Fruit fly (Drosophila melanogaster) whole organism, embryonic: Measurements from ENCODE around the gene unk.
A peak's percentile ranks its signal among the peaks of the same experiment; 100 is the strongest.

Source experiments
- Abd-B ChIP-seq: fragments of 200-800 bp; sonication (Bioruptor generic); optimal IDR thresholded peaks from 2 replicates; lab custom pipeline; 2018; ENCODE audit warnings: missing biosample characterization, mild to moderate bottlenecking, missing genetic modification characterization, moderate library complexity
- B-H1 ChIP-seq: fragments of 200-800 bp; sonication (Bioruptor generic); IDR thresholded peaks from 3 replicates; pipeline ENCODE4 v1.3.6; 2022; ENCODE audit warnings: missing biosample characterization, missing genetic modification characterization
- BEAF-32 ChIP-seq: fragments of 200-800 bp; sonication (Bioruptor generic); optimal IDR thresholded peaks from 3 replicates; lab custom pipeline; 2017; ENCODE audit warnings: missing biosample characterization, missing genetic modification characterization, mild to moderate bottlenecking, moderate library complexity, missing genetic modification reagents
- CG10321 ChIP-seq: fragments of 200-800 bp; sonication (Bioruptor generic); IDR thresholded peaks from 2 replicates; pipeline ENCODE4 v1.3.6; 2022; ENCODE audit warnings: missing biosample characterization, missing genetic modification characterization
- CG10959 ChIP-seq: fragments of 200-800 bp; sonication (Bioruptor generic); IDR thresholded peaks from 2 replicates; pipeline ENCODE4 v1.3.6; 2022; ENCODE audit warnings: missing biosample characterization, missing genetic modification characterization
- CG11560 ChIP-seq: fragments of 200-800 bp; sonication (Bioruptor generic); IDR thresholded peaks from 3 replicates; pipeline ENCODE4 v1.3.6; 2022; ENCODE audit warnings: missing biosample characterization, missing genetic modification characterization
- CG12219 ChIP-seq: fragments of 200-800 bp; sonication (Bioruptor generic); optimal IDR thresholded peaks from 3 replicates; lab custom pipeline; 2018; ENCODE audit warnings: missing biosample characterization, mild to moderate bottlenecking, missing genetic modification characterization
- CG15479 ChIP-seq: fragments of 200-800 bp; sonication (Bioruptor generic); optimal IDR thresholded peaks from 3 replicates; lab custom pipeline; 2019; ENCODE audit warnings: missing biosample characterization, mild to moderate bottlenecking, missing genetic modification characterization, moderate library complexity
- CG17568 ChIP-seq: fragments of 200-800 bp; sonication (Bioruptor generic); optimal IDR thresholded peaks from 2 replicates; lab custom pipeline; 2018; ENCODE audit warnings: missing biosample characterization, mild to moderate bottlenecking, missing genetic modification characterization, moderate library complexity
- CG18011 ChIP-seq: fragments of 200-800 bp; sonication (Bioruptor generic); optimal IDR thresholded peaks from 2 replicates; lab custom pipeline; 2017; ENCODE audit warnings: missing biosample characterization, missing genetic modification characterization, mild to moderate bottlenecking, moderate library complexity, missing genotype
- CG30431 ChIP-seq: fragments of 200-800 bp; sonication (Bioruptor generic); optimal IDR thresholded peaks from 2 replicates; lab custom pipeline; 2017; ENCODE audit warnings: missing biosample characterization, missing genetic modification characterization
- CG31388 ChIP-seq: fragments of 200-800 bp; sonication (Bioruptor generic); optimal IDR thresholded peaks from 2 replicates; lab custom pipeline; 2016; ENCODE audit warnings: missing biosample characterization, missing genetic modification characterization
- CG34376 ChIP-seq: fragments of 200-800 bp; sonication (Bioruptor generic); optimal IDR thresholded peaks from 2 replicates; lab custom pipeline; 2018; ENCODE audit warnings: missing biosample characterization, mild to moderate bottlenecking, missing genetic modification characterization
- CG4617 ChIP-seq: fragments of 200-800 bp; sonication (Bioruptor generic); optimal IDR thresholded peaks from 3 replicates; lab custom pipeline; 2016; ENCODE audit warnings: missing biosample characterization, missing genetic modification characterization, borderline replicate concordance
- CG4707 ChIP-seq: fragments of 200-800 bp; sonication (Bioruptor generic); optimal IDR thresholded peaks from 2 replicates; lab custom pipeline; 2018; ENCODE audit warnings: missing biosample characterization, mild to moderate bottlenecking, missing genetic modification characterization, moderate library complexity
- CG6765 ChIP-seq: fragments of 200-800 bp; sonication (Bioruptor generic); optimal IDR thresholded peaks from 3 replicates; lab custom pipeline; 2017; ENCODE audit warnings: missing biosample characterization, mild to moderate bottlenecking, missing genetic modification characterization
- CG6854 ChIP-seq: fragments of 200-800 bp; sonication (Bioruptor generic); optimal IDR thresholded peaks from 3 replicates; lab custom pipeline; 2017; ENCODE audit warnings: missing biosample characterization, mild to moderate bottlenecking, missing genetic modification characterization
- CG8765 ChIP-seq: fragments of 200-800 bp; sonication (Bioruptor generic); IDR thresholded peaks from 2 replicates; pipeline ENCODE4 v1.3.6; 2022; ENCODE audit warnings: missing biosample characterization, missing genetic modification characterization
- CG9932 ChIP-seq: fragments of 200-800 bp; sonication (Bioruptor generic); IDR thresholded peaks from 2 replicates; pipeline ENCODE4 v1.3.6; 2022; ENCODE audit warnings: missing biosample characterization, missing genetic modification characterization
- CHES-1-like ChIP-seq: fragments of 200-800 bp; sonication (Bioruptor generic); optimal IDR thresholded peaks from 2 replicates; lab custom pipeline; 2016; ENCODE audit warnings: missing biosample characterization, missing genetic modification characterization
- Camta ChIP-seq: fragments of 200-800 bp; sonication (Bioruptor generic); optimal IDR thresholded peaks from 2 replicates; lab custom pipeline; 2016; ENCODE audit warnings: missing biosample characterization, missing genetic modification characterization
- D19B ChIP-seq: fragments of 200-800 bp; sonication (Bioruptor generic); optimal IDR thresholded peaks from 2 replicates; lab custom pipeline; 2017; ENCODE audit warnings: missing biosample characterization, mild to moderate bottlenecking, missing genetic modification characterization
- E2f1 ChIP-seq: fragments of 200-800 bp; sonication (Bioruptor generic); IDR thresholded peaks from 2 replicates; pipeline ENCODE4 v1.3.6; 2022; ENCODE audit warnings: missing biosample characterization, missing genetic modification characterization
- Elba2 ChIP-seq: fragments of 200-800 bp; sonication (Bioruptor generic); optimal IDR thresholded peaks from 3 replicates; lab custom pipeline; 2016; ENCODE audit warnings: missing biosample characterization, missing genetic modification characterization
- H2.0 ChIP-seq: fragments of 200-800 bp; sonication (Bioruptor generic); IDR thresholded peaks from 2 replicates; pipeline ENCODE4 v1.3.6; 2022; ENCODE audit warnings: missing biosample characterization, missing genetic modification characterization
- HHEX ChIP-seq: fragments of 200-800 bp; sonication (Bioruptor generic); optimal IDR thresholded peaks from 3 replicates; lab custom pipeline; 2017; ENCODE audit warnings: missing biosample characterization, mild to moderate bottlenecking, missing genetic modification characterization, missing genetic modification reagents
- HLH54F ChIP-seq: fragments of 200-800 bp; sonication (Bioruptor generic); optimal IDR thresholded peaks from 3 replicates; lab custom pipeline; 2016; ENCODE audit warnings: missing biosample characterization, missing genetic modification characterization
- Oli ChIP-seq: fragments of 200-800 bp; sonication (Bioruptor generic); optimal IDR thresholded peaks from 2 replicates; lab custom pipeline; 2018; ENCODE audit warnings: missing biosample characterization, mild to moderate bottlenecking, missing genetic modification characterization, moderate library complexity
- Sox102F ChIP-seq: fragments of 200-800 bp; sonication (Bioruptor generic); optimal IDR thresholded peaks from 2 replicates; lab custom pipeline; 2018; ENCODE audit warnings: missing biosample characterization, mild to moderate bottlenecking, missing genetic modification characterization, moderate library complexity
- Tbp ChIP-seq: fragments of >200 bp; optimal IDR thresholded peaks from 2 replicates; lab custom pipeline; 2018; ENCODE audit warnings: missing biosample characterization, missing genetic modification characterization
- croc ChIP-seq: fragments of 200-800 bp; sonication (Bioruptor generic); conservative IDR thresholded peaks from 3 replicates; pipeline ENCODE4 v1.3.6; 2022; ENCODE audit warnings: missing biosample characterization, missing genetic modification characterization
- cwo ChIP-seq: fragments of 200-800 bp; sonication (Bioruptor generic); optimal IDR thresholded peaks from 3 replicates; lab custom pipeline; 2017; ENCODE audit warnings: missing biosample characterization, missing genetic modification characterization, mild to moderate bottlenecking, moderate library complexity, missing genetic modification reagents
- ftz-f1 ChIP-seq: fragments of 200-800 bp; sonication (Bioruptor generic); optimal IDR thresholded peaks from 2 replicates; lab custom pipeline; 2016; ENCODE audit warnings: missing biosample characterization, missing genetic modification characterization
- gce ChIP-seq: fragments of 200-800 bp; sonication (Bioruptor generic); IDR thresholded peaks from 3 replicates; pipeline ENCODE4 v1.3.6; 2022; ENCODE audit warnings: missing biosample characterization, missing genetic modification characterization
- gem ChIP-seq: fragments of 200-800 bp; sonication (Bioruptor generic); optimal IDR thresholded peaks from 2 replicates; lab custom pipeline; 2019; ENCODE audit warnings: missing biosample characterization, mild to moderate bottlenecking, missing genetic modification characterization, moderate library complexity
- gsb ChIP-seq: fragments of 200-800 bp; sonication (Bioruptor generic); IDR thresholded peaks from 2 replicates; pipeline ENCODE4 v1.3.6; 2022; ENCODE audit warnings: missing biosample characterization, missing genetic modification characterization
- insv ChIP-seq, 2 experiments: fragments of 200-800 bp; sonication (Bioruptor generic); optimal IDR thresholded peaks; 3 replicates each; lab custom pipeline; 2016 to 2018; ENCODE audit warnings: missing biosample characterization in 2 of 2, missing genetic modification characterization in 2 of 2
- jing ChIP-seq: fragments of 200-800 bp; sonication (Bioruptor generic); optimal IDR thresholded peaks from 2 replicates; lab custom pipeline; 2018; ENCODE audit warnings: missing biosample characterization, mild to moderate bottlenecking, missing genetic modification characterization
- ken ChIP-seq: fragments of 200-800 bp; sonication (Bioruptor generic); IDR thresholded peaks from 3 replicates; pipeline ENCODE4 v1.3.6; 2022; ENCODE audit warnings: missing biosample characterization, missing genetic modification characterization
- lilli ChIP-seq: fragments of 200-800 bp; sonication (Bioruptor generic); optimal IDR thresholded peaks from 3 replicates; lab custom pipeline; 2016; ENCODE audit warnings: missing biosample characterization, missing genetic modification characterization
- lola ChIP-seq, 3 experiments: fragments of >200 bp in 2 of 3; fragments of 200-800 bp in 1 of 3; sonication (Bioruptor generic) in 1 of 3; optimal IDR thresholded peaks; 2 replicates each; lab custom pipeline; 2017 to 2019; ENCODE audit warnings: missing biosample characterization in 3 of 3, missing genetic modification characterization in 3 of 3, mild to moderate bottlenecking in 1 of 3, moderate library complexity in 1 of 3
- nmo ChIP-seq: fragments of 200-800 bp; sonication (Bioruptor generic); optimal IDR thresholded peaks from 2 replicates; lab custom pipeline; 2018; ENCODE audit warnings: missing biosample characterization, mild to moderate bottlenecking, missing genetic modification characterization, moderate library complexity
- pan ChIP-seq, 4 experiments: fragments of >200 bp in 3 of 4; fragments of 200-800 bp in 1 of 4; sonication (Bioruptor generic) in 1 of 4; optimal IDR thresholded peaks in 3 of 4; IDR thresholded peaks in 1 of 4; 2 replicates each; pipeline versions ENCODE4 v1.3.6 to Lab custom; 2017 to 2022; ENCODE audit warnings: missing biosample characterization in 2 of 4, missing genetic modification characterization in 2 of 4, mixed read lengths in 1 of 4
- pfk ChIP-seq: fragments of 200-800 bp; sonication (Bioruptor generic); optimal IDR thresholded peaks from 2 replicates; lab custom pipeline; 2018; ENCODE audit warnings: missing biosample characterization, mild to moderate bottlenecking, missing genetic modification characterization, moderate library complexity
- sima ChIP-seq: fragments of 200-800 bp; sonication (Bioruptor generic); optimal IDR thresholded peaks from 2 replicates; lab custom pipeline; 2016; ENCODE audit warnings: missing biosample characterization, missing genetic modification characterization
- slbo ChIP-seq: fragments of 200-800 bp; sonication (Bioruptor generic); IDR thresholded peaks from 2 replicates; pipeline ENCODE4 v1.3.6; 2022; ENCODE audit warnings: missing biosample characterization, missing genetic modification characterization
- tna ChIP-seq: fragments of 200-800 bp; sonication (Bioruptor generic); IDR thresholded peaks from 2 replicates; pipeline ENCODE4 v1.3.6; 2022; ENCODE audit warnings: missing biosample characterization, missing genetic modification characterization; ENCODE audit not compliant: partially characterized antibody
- twi ChIP-seq: fragments of 200-800 bp; optimal IDR thresholded peaks from 2 replicates; lab custom pipeline; 2019; ENCODE audit warnings: missing biosample characterization, mild to moderate bottlenecking, missing genetic modification characterization, moderate library complexity
- tx ChIP-seq: fragments of 200-800 bp; sonication (Bioruptor generic); optimal IDR thresholded peaks from 2 replicates; lab custom pipeline; 2016; ENCODE audit warnings: missing biosample characterization, missing genetic modification characterization

The unk gene

DNA sequence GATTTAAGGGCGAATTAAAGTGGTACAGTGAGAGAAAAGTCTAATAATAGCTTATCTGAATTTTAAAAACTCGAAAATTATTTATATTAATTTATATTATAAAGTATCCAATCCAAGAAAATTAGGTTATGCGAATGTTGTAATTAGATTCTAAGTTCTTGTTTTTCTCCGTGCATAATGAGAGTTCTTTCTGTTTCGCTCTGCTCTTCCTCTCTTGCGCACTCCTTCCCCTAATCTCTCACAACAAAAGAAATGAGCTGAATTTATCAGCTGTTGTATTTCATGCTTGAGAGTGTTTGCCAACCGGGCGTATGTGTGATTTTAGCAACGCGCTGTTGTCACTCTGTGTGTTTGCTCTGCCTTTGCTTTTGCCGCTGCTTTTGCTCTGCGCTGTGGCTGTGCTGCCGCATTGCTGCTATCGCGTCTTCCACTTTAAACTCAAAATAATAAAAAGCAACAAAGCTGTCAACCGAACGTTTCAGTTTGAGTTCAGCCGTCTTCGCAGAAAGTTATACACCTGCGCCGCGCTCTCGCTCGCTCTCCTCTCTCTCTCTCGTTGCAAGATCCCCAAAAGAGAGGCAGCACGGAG is 15.8 kb upstream of the unk start, which contains the start of gene CG46310 (continued):
- TF ChIP-seq sima (GFP tag; lab: Kevin White, UChicago) (no peak), HHEX (GFP tag; lab: Kevin White, UChicago) (peak; percentile 66), CG6765 (GFP tag; lab: Kevin White, UChicago) (peak; percentile 17), D19B (GFP tag; lab: Kevin White, UChicago) (peak; percentile 33), Tbp (GFP tag; lab: Kevin White, UChicago) (no peak), CG30431 (GFP tag; lab: Kevin White, UChicago) (peak; percentile 14), CG15479 (GFP tag; lab: Kevin White, UChicago) (no peak), Camta (GFP tag; lab: Kevin White, UChicago) (no peak), ftz-f1 (GFP tag; lab: Kevin White, UChicago) (no peak), E2f1 (peak; percentile 84), CG6854 (GFP tag; lab: Kevin White, UChicago) (peak; percentile 4), CG34376 (peak; percentile 77), Abd-B (no peak), pan (optimal IDR thresholded peaks at IDR 0.05; lab: Kevin White, UChicago) (no peak), pan (GFP tag; optimal IDR thresholded peaks at IDR 0.05 in 1 of 2, IDR thresholded peaks at IDR 0.05 in 1 of 2) (peak in 1 of 2 experiments; percentile 92), CHES-1-like (GFP tag; lab: Kevin White, UChicago) (no peak), cwo (GFP tag; lab: Kevin White, UChicago) (peak; percentile 70), insv (GFP tag; optimal IDR thresholded peaks at IDR 0.05; lab: Kevin White, UChicago) (no peak), CG9932 (GFP tag; lab: Robert Waterston, UW) (peak; percentile 65), CG17568 (peak; percentile 46), CG10321 (peak; percentile 53; the same call in 1 of the 2 replicates), gce (GFP tag; lab: Robert Waterston, UW) (peak; percentile 70; the same call in 2 of the 3 replicates), CG11560 (tag; lab: Robert Waterston, UW) (peak; percentile 67), twi (no peak), CG12219 (peak; percentile 48), lola (GFP tag; optimal IDR thresholded peaks at IDR 0.05; lab: Kevin White, UChicago) (no peak), CG8765 (GFP tag; lab: Robert Waterston, UW) (no peak), Oli (tag; lab: Kevin White, UChicago) (peak; percentile 63), B-H1 (GFP tag; lab: Robert Waterston, UW) (peak; percentile 40; the same call in 2 of the 3 replicates), Sox102F (GFP tag; lab: Kevin White, UChicago) (peak; percentile 68), croc (GFP tag; lab: Robert Waterston, UW) (peak; percentile 67), HLH54F (GFP tag; lab: Kevin White, UChicago) (no peak), lilli (peak; percentile 10), CG31388 (GFP tag; lab: Kevin White, UChicago) (no peak), tna (no peak), H2.0 (peak; percentile 65), CG10959 (peak; percentile 53; the same call in 1 of the 2 replicates), jing (GFP tag; lab: Kevin White, UChicago) (no peak), nmo (GFP tag; lab: Kevin White, UChicago) (peak; percentile 59), ken (peak; percentile 69; the same call in 1 of the 3 replicates), gsb (GFP tag; lab: Robert Waterston, UW) (peak; percentile 81), CG18011 (GFP tag; lab: Kevin White, UChicago) (no peak), gem (tag; lab: Kevin White, UChicago) (peak; percentile 90), pfk (GFP tag; lab: Kevin White, UChicago) (peak; percentile 8), slbo (GFP tag; lab: Robert Waterston, UW) (peak; percentile 86), tx (GFP tag; lab: Kevin White, UChicago) (no peak), CG4617 (GFP tag; lab: Kevin White, UChicago) (no peak), Elba2 (no peak), CG4707 (GFP tag; lab: Kevin White, UChicago) (no peak), BEAF-32 (GFP tag; lab: Kevin White, UChicago) (no peak)
